Worm (Caenorhabditis elegans) whole organism, L1 larva: ENCODE results near the gene elt-1.
A peak's percentile ranks its signal among the peaks of the same experiment; 100 is the strongest.
"Not testable (repeated sequence)": the region's sequence is repeated elsewhere in the genome, so short reads cannot be mapped to it uniquely, and the experiment has no call there.

Source experiments
- C34B4.2 ChIP-seq: sonication (generic microtip); optimal IDR thresholded peaks from 2 replicates; lab custom pipeline; 2017; ENCODE audit warnings: mild to moderate bottlenecking, missing genetic modification characterization, missing compliant biosample characterization
- aha-1 ChIP-seq: fragments of 150-350 bp; optimal IDR thresholded peaks from 2 replicates; lab custom pipeline; 2014; ENCODE audit warnings: missing biosample characterization, missing genetic modification characterization
- alr-1 ChIP-seq: fragments of 200-800 bp; sonication (Bioruptor generic); optimal IDR thresholded peaks from 2 replicates; lab custom pipeline; 2018; ENCODE audit warnings: borderline replicate concordance, mild to moderate bottlenecking, missing genetic modification characterization, missing compliant biosample characterization
- aly-2 ChIP-seq: fragments of 150-350 bp; optimal IDR thresholded peaks from 2 replicates; lab custom pipeline; 2014; ENCODE audit warnings: missing biosample characterization, missing genetic modification characterization
- ceh-63 ChIP-seq: fragments of 200-800 bp; sonication (Bioruptor generic); optimal IDR thresholded peaks from 2 replicates; lab custom pipeline; 2018; ENCODE audit warnings: mild to moderate bottlenecking, missing genetic modification characterization, missing compliant biosample characterization
- ceh-82 ChIP-seq, 3 experiments: fragments of 150-350 bp in 1 of 3; sonication (generic microtip) in 2 of 3; optimal IDR thresholded peaks; 2 replicates each; lab custom pipeline; 2014 to 2017; ENCODE audit warnings: missing biosample characterization in 3 of 3, missing genetic modification characterization in 3 of 3
- efl-1 ChIP-seq, 4 experiments: fragments of 150-350 bp; optimal IDR thresholded peaks in 3 of 4; peaks in 1 of 4; 1 replicate in 1 of 4; 2 replicates in 3 of 4; lab custom pipeline; 2014; ENCODE audit warnings: missing biosample characterization in 2 of 4, missing genetic modification characterization in 2 of 4, missing genetic modification reagents in 2 of 4
- elt-2 ChIP-seq: sonication (generic microtip); optimal IDR thresholded peaks from 2 replicates; lab custom pipeline; 2016; ENCODE audit warnings: missing genetic modification characterization, mild to moderate bottlenecking, inconsistent platforms, missing compliant biosample characterization, missing genetic modification reagents
- ets-5 ChIP-seq: fragments of 200-800 bp; sonication (Bioruptor generic); IDR thresholded peaks from 2 replicates; pipeline ENCODE4 v1.3.6; 2022; ENCODE audit warnings: missing genetic modification characterization, missing compliant biosample characterization
- fkh-10 ChIP-seq: sonication (generic microtip); optimal IDR thresholded peaks from 2 replicates; lab custom pipeline; 2017; ENCODE audit warnings: missing biosample characterization, missing genetic modification reagents, missing genetic modification characterization
- fkh-8 ChIP-seq: sonication (generic microtip); optimal IDR thresholded peaks from 2 replicates; lab custom pipeline; 2016; ENCODE audit warnings: mild to moderate bottlenecking, missing genetic modification characterization, missing compliant biosample characterization
- hpl-2 ChIP-seq: fragments of 150-350 bp; optimal IDR thresholded peaks from 2 replicates; lab custom pipeline; 2014; ENCODE audit warnings: missing biosample characterization, missing genetic modification reagents, missing genetic modification characterization
- isw-1 ChIP-seq: fragments of 200-800 bp; sonication (Bioruptor generic); IDR thresholded peaks from 2 replicates; pipeline ENCODE4 v1.3.6; 2022; ENCODE audit warnings: missing genetic modification characterization, missing compliant biosample characterization
- lin-13 ChIP-seq: fragments of 150-350 bp; optimal IDR thresholded peaks from 2 replicates; lab custom pipeline; 2014; ENCODE audit warnings: missing biosample characterization, missing genetic modification reagents, missing genetic modification characterization
- lin-15B ChIP-seq: fragments of 150-350 bp; sonication (generic microtip); optimal IDR thresholded peaks from 3 replicates; lab custom pipeline; 2014; ENCODE audit warnings: missing biosample characterization, missing genetic modification characterization
- lin-35 ChIP-seq, 2 experiments: fragments of 150-350 bp; optimal IDR thresholded peaks; 2 replicates each; lab custom pipeline; 2014; ENCODE audit warnings: missing biosample characterization in 2 of 2, missing genetic modification characterization in 2 of 2, missing genetic modification reagents in 2 of 2
- lin-39 ChIP-seq: fragments of 150-350 bp; optimal IDR thresholded peaks from 2 replicates; lab custom pipeline; 2014; ENCODE audit warnings: missing biosample characterization, missing genetic modification reagents, missing genetic modification characterization
- lir-3 ChIP-seq: sonication (generic microtip); optimal IDR thresholded peaks from 2 replicates; lab custom pipeline; 2016; ENCODE audit warnings: mild to moderate bottlenecking, missing genetic modification characterization, moderate library complexity, missing compliant biosample characterization; ENCODE audit not compliant: poor library complexity
- lsy-2 ChIP-seq, 2 experiments: fragments of 150-350 bp; optimal IDR thresholded peaks; 2 replicates each; lab custom pipeline; 2014; ENCODE audit warnings: missing biosample characterization in 2 of 2, missing genetic modification characterization in 2 of 2
- mab-9 ChIP-seq: fragments of 200-800 bp; sonication (Bioruptor generic); IDR thresholded peaks from 2 replicates; pipeline ENCODE4 v1.3.6; 2022; ENCODE audit warnings: missing genetic modification reagents, missing genetic modification characterization, missing compliant biosample characterization
- mdl-1 ChIP-seq, 2 experiments: fragments of 150-350 bp; optimal IDR thresholded peaks; 2 replicates each; lab custom pipeline; 2014 to 2017; ENCODE audit warnings: missing biosample characterization in 2 of 2, missing genetic modification characterization in 2 of 2, inconsistent platforms in 1 of 2
- mef-2 ChIP-seq: fragments of 150-350 bp; optimal IDR thresholded peaks from 2 replicates; lab custom pipeline; 2014; ENCODE audit warnings: missing biosample characterization, missing genetic modification characterization
- nhr-11 ChIP-seq: fragments of 150-350 bp; optimal IDR thresholded peaks from 2 replicates; lab custom pipeline; 2014; ENCODE audit warnings: missing biosample characterization, missing genetic modification characterization
- nhr-20 ChIP-seq: sonication (generic microtip); optimal IDR thresholded peaks from 2 replicates; lab custom pipeline; 2016; ENCODE audit warnings: mild to moderate bottlenecking, missing genetic modification characterization, missing compliant biosample characterization
- nhr-237 ChIP-seq: fragments of 150-350 bp; optimal IDR thresholded peaks from 2 replicates; lab custom pipeline; 2014; ENCODE audit warnings: missing biosample characterization, missing genetic modification characterization
- nhr-47 ChIP-seq: sonication (generic microtip); optimal IDR thresholded peaks from 2 replicates; lab custom pipeline; 2016; ENCODE audit warnings: mild to moderate bottlenecking, missing genetic modification characterization, moderate library complexity, missing compliant biosample characterization
- nhr-84 ChIP-seq: sonication (generic microtip); optimal IDR thresholded peaks from 2 replicates; lab custom pipeline; 2017; ENCODE audit warnings: missing biosample characterization, missing genetic modification characterization
- nhr-85 ChIP-seq: sonication (generic microtip); peaks from one replicate; lab custom pipeline; 2016; ENCODE audit warnings: missing genetic modification characterization, inconsistent platforms, missing compliant biosample characterization
- pag-3 ChIP-seq: sonication (generic microtip); optimal IDR thresholded peaks from 2 replicates; lab custom pipeline; 2017; ENCODE audit warnings: missing genetic modification characterization, mild to moderate bottlenecking, missing compliant biosample characterization, antibody characterized with exemption, borderline replicate concordance; ENCODE audit not compliant: insufficient read depth
- pax-3 ChIP-seq: fragments of 200-800 bp; sonication (Bioruptor generic); optimal IDR thresholded peaks from 2 replicates; lab custom pipeline; 2018; ENCODE audit warnings: mild to moderate bottlenecking, missing genetic modification characterization, moderate library complexity, missing compliant biosample characterization
- rnt-1 ChIP-seq: sonication (generic microtip); optimal IDR thresholded peaks from 2 replicates; lab custom pipeline; 2016; ENCODE audit warnings: mild to moderate bottlenecking, missing genetic modification characterization, moderate library complexity, missing compliant biosample characterization
- sox-4 ChIP-seq: sonication (generic microtip); optimal IDR thresholded peaks from 2 replicates; lab custom pipeline; 2016; ENCODE audit warnings: missing genetic modification characterization, missing compliant biosample characterization
- sptf-1 ChIP-seq: fragments of 150-350 bp; optimal IDR thresholded peaks from 2 replicates; lab custom pipeline; 2014; ENCODE audit warnings: missing biosample characterization, missing genetic modification characterization
- tbx-2 ChIP-seq: sonication (generic microtip); optimal IDR thresholded peaks from 2 replicates; lab custom pipeline; 2016; ENCODE audit warnings: missing genetic modification characterization, missing compliant biosample characterization
- unc-130 ChIP-seq: fragments of 150-350 bp; optimal IDR thresholded peaks from 2 replicates; lab custom pipeline; 2017; ENCODE audit warnings: missing biosample characterization, missing genetic modification characterization, inconsistent platforms
- unc-30 ChIP-seq: sonication (generic microtip); optimal IDR thresholded peaks from 2 replicates; lab custom pipeline; 2017; ENCODE audit warnings: missing biosample characterization, missing genetic modification characterization
- unc-62 ChIP-seq: fragments of 150-350 bp; optimal IDR thresholded peaks from 2 replicates; lab custom pipeline; 2014; ENCODE audit warnings: missing biosample characterization, missing genetic modification reagents, missing genetic modification characterization
- vab-15 ChIP-seq: sonication (generic microtip); optimal IDR thresholded peaks from 2 replicates; lab custom pipeline; 2017; ENCODE audit warnings: missing genotype, mild to moderate bottlenecking, missing genetic modification characterization, missing compliant biosample characterization
- ztf-4 ChIP-seq: fragments of 150-350 bp; optimal IDR thresholded peaks from 2 replicates; lab custom pipeline; 2014; ENCODE audit warnings: missing biosample characterization, missing genetic modification characterization

elt-1 gene

DNA sequence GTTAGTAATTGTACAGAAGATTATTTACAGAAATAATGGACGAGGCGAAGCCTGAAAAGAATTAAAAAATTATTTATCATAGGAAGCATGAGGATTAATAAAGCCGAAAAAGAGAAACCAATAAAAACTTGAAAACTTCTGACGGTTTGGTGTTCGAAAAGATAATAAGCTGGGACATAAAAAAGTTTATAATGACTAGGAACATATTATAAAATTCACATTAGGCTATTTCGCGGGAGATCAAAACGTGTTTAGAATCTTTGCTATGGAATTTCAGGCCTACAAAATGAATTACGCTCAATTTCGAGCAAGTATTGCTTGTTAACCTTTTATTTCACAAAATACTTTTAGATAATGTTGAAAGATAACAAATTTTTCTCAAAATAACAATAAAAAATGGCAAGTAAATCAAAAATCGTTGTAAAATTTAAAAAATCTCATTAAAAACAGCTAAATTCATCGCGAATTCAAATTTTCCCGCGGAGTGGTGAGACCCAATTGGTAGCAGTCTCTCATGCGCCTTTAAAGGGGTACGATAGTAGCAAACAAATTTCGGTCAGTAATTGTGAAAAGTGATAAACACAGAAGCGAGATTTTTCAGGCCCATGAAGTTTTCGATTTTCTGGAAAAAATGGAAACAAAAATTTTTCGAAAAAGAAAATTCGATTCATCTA is 25.9 kb upstream of the elt-1 start, which contains the start of gene trcs-1:
TSS of gene trcs-1 (minus strand) at position 51 of the 674 bp plus-strand sequence.
- TF ChIP-seq pax-3 (tag; lab: Kevin White, UChicago), result no peak
- no peak for TF ChIP-seq aly-2 (tag; lab: Kevin White, UChicago)
- TF ChIP-seq fkh-8 (tag; lab: Kevin White, UChicago), result no peak
- TF ChIP-seq ets-5 (GFP tag; lab: Robert Waterston, UW), result no peak
- no peak for TF ChIP-seq lsy-2 (tag; optimal IDR thresholded peaks at IDR 0.05; lab: Kevin White, UChicago)
- no peak for TF ChIP-seq lir-3
- TF ChIP-seq nhr-237, result no peak
- no peak for TF ChIP-seq tbx-2 (tag; lab: Kevin White, UChicago)
- TF ChIP-seq lin-13, result no peak
- no peak for TF ChIP-seq fkh-10 (GFP tag; lab: Kevin White, UChicago)
- TF ChIP-seq nhr-85, result no peak
- no peak for TF ChIP-seq hpl-2 (GFP tag; lab: Kevin White, UChicago)
- TF ChIP-seq unc-62, result no peak
- no peak for TF ChIP-seq mdl-1 (tag; optimal IDR thresholded peaks at IDR 0.05; lab: Kevin White, UChicago)
- TF ChIP-seq rnt-1 (tag; lab: Kevin White, UChicago), result no peak

DNA sequence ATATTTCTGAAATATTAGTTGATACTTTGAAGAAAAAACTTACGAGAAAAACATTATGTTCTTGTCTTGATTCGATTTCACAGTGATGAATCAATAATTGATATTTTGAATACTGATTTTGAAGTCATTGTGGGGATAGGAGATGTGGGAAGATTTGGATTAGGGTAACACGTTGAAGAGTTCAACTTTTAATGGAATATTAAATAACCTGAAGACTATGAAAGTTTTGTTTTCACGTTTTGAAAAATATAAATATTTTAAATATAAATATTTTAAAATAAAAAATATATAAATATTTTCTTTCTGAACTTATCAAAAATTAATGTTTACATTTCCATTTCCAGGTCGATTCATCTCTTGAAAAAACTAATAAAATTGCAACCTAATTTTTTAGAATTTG is 22.4 kb upstream of the elt-1 start, which contains the start of gene pei-1:
TSS of gene pei-1 (minus strand) at position 101 of the 400 bp plus-strand sequence.
- no peak for TF ChIP-seq ceh-82 (tag; optimal IDR thresholded peaks at IDR 0.05; lab: Kevin White, UChicago)
- no peak for TF ChIP-seq lin-15B (tag; lab: Kevin White, UChicago)
- no peak for TF ChIP-seq unc-130
- TF ChIP-seq, all 84 proteins: peak for 0

DNA sequence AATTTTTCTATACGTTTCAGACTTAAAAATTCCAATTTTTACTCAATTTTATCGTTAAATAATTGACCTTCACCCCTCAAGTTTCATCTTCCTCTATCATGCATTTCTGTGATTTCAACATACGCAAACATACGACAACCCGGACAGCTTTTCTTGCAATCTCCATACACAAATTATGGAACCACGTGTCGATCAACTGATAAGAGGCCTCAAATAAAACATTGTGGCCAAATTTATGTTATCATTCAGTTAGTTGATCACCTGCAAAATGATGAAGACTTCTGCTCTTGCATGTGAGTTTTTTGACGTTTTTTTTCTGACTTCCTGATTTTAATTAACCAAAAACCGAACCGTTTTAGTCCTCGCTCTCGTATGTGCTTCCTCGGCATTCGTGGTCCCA is 21.3 kb upstream of the elt-1 start, which contains the start of gene spp-18:
TSS of gene spp-18 (plus strand) at position 257 of the 400 bp plus-strand sequence.
- TF ChIP-seq lin-35 (GFP tag; optimal IDR thresholded peaks at IDR 0.05; lab: Kevin White, UChicago) (peak in 1 of 2 experiments; percentile 34), unc-30 (no peak), mab-9 (GFP tag; lab: Robert Waterston, UW) (no peak), elt-2 (peak; percentile 92), nhr-20 (tag; lab: Kevin White, UChicago) (peak; percentile 3), mdl-1 (tag; optimal IDR thresholded peaks at IDR 0.05; lab: Kevin White, UChicago) (peak in 1 of 2 experiments; percentile 41)
- TF ChIP-seq, all 84 proteins: peak for 4

DNA sequence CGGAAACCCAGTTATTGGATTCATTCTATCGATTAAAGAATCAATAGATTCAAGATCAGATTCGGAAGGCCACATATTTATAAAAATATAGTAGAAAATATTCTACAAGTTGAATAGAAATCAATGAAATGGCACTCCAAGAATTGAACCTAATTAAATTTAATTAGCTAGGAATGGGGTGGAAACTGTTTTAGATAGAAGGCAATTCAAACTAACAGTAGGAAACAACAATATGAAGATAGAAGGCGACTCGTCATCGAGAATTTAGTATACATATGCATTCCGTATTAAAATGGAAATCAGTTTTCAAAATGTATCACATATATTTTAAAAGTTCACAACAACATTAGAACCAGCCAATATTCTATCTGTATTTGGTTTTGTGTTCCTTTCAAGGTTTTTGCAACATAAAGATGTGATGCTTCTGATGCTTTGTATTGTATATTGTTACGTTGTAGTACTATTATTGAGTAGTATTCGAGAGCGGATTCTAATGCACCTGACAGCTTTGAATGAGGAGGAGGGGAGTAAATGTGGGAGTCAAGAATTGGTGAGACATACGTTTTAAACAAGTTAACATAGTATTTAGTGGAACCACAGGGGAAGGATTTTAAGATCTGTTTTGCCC is 18.9 kb upstream of the elt-1 start, which contains the start of the genes F27C8.3 and F27C8.2:
TSS of gene F27C8.3 (minus strand) at position 101 of the 628 bp plus-strand sequence.
TSS of gene F27C8.2 (plus strand) at position 578 of the 628 bp plus-strand sequence.
- TF ChIP-seq sptf-1 (tag; lab: Kevin White, UChicago); sox-4 (tag; lab: Kevin White, UChicago); lin-35 (GFP tag; optimal IDR thresholded peaks at IDR 0.05; lab: Kevin White, UChicago): not testable (repeated sequence)

DNA sequence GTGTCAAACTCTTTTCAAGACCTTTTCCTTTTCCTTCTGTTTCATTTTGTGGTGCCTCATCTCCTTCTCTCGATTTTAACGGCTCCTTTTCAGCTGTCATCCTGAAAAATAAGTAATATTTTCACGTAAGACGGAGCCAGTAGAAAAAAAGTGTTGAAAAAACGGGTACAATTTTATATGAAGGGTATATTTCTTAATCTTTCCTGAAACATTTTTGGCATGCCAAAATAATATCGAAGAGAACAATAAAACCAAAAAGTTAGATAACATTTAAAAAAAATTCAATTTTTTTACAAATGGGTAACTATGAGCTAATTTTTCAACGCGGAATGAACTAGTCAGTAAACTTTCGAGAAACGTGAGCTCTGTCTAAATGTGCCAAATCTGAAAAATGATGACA is 13.2 kb upstream of the elt-1 start, which contains the start of gene aat-1:
TSS of gene aat-1 (minus strand) at position 101 of the 400 bp plus-strand sequence.
- TF ChIP-seq lin-39 (tag; lab: Kevin White, UChicago) (no peak), efl-1 (optimal IDR thresholded peaks at IDR 0.05; lab: Kevin White, UChicago) (no peak), efl-1 (GFP tag; optimal IDR thresholded peaks at IDR 0.05 in 1 of 2; lab: Kevin White, UChicago) (peak in 1 of 2 experiments; percentile 18)

DNA sequence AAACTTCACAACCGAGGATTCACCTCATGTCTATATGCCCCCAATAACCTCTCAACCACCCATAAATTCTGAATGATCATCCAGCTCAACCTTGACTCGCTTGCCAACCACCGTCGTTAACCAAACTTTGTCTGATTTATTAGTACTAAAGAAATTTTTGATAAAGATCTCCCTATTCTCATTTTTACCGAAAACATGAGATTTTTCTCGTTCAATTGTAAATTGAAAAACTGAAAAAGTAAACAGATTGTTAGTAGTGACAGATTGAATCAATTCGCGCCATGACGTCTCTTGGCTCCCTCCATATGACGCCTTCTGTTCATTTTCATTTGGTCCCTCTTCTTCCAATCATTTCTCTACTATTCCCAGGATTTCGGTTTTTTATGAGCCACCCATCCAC is 6.8 kb upstream of the elt-1 start:
- no peak for TF ChIP-seq alr-1
- TF ChIP-seq sox-4 (tag; lab: Kevin White, UChicago), result no peak
- no peak for TF ChIP-seq nhr-84 (tag; lab: Kevin White, UChicago)
- no peak for TF ChIP-seq aha-1 (tag; lab: Kevin White, UChicago)
- no peak for TF ChIP-seq C34B4.2 (tag; lab: Kevin White, UChicago)
- no peak for TF ChIP-seq isw-1 (GFP tag; lab: Robert Waterston, UW)
- TF ChIP-seq ztf-4 (tag; lab: Kevin White, UChicago), result no peak
- TF ChIP-seq pag-3 (tag; lab: Kevin White, UChicago), result no peak
- TF ChIP-seq ceh-63, result no peak
- TF ChIP-seq nhr-11 (tag; lab: Kevin White, UChicago), result no peak
- TF ChIP-seq mef-2, result no peak
- no peak for TF ChIP-seq efl-1 (optimal IDR thresholded peaks at IDR 0.05; lab: Kevin White, UChicago)
- no peak for TF ChIP-seq efl-1 (GFP tag; optimal IDR thresholded peaks at IDR 0.05 in 1 of 2; lab: Kevin White, UChicago)
- TF ChIP-seq nhr-85, result no peak
- no peak for TF ChIP-seq lin-15B (tag; lab: Kevin White, UChicago)
- no peak for TF ChIP-seq nhr-47 (tag; lab: Kevin White, UChicago)
- TF ChIP-seq vab-15, result no peak
- TF ChIP-seq lin-13, result no peak
